Worm (Caenorhabditis elegans) whole organism, L3 larva: Measurements from ENCODE around the gene srh-265.

Experiments
- R02D3.7 ChIP-seq: fragments of 150-350 bp; optimal IDR thresholded peaks from 2 replicates; lab custom pipeline; 2014; ENCODE audit warnings: missing biosample characterization, missing genetic modification characterization
- ZK546.5 ChIP-seq: sonication (generic microtip); optimal IDR thresholded peaks from 2 replicates; lab custom pipeline; 2017; ENCODE audit warnings: missing biosample characterization, missing genetic modification characterization
- ama-1 ChIP-seq: fragments of 150-350 bp; optimal IDR thresholded peaks from 2 replicates; lab custom pipeline; 2018
- elt-2 ChIP-seq: sonication (generic microtip); optimal IDR thresholded peaks from 2 replicates; lab custom pipeline; 2016; ENCODE audit warnings: missing genetic modification reagents, mild to moderate bottlenecking, missing genetic modification characterization, missing compliant biosample characterization
- fos-1 ChIP-seq: fragments of 150-350 bp; optimal IDR thresholded peaks from 2 replicates; lab custom pipeline; 2014; ENCODE audit warnings: missing biosample characterization, missing genetic modification characterization
- lin-15B ChIP-seq: fragments of 150-350 bp; optimal IDR thresholded peaks from 2 replicates; lab custom pipeline; 2014; ENCODE audit warnings: missing biosample characterization, missing genetic modification characterization
- lin-39 ChIP-seq: fragments of 150-350 bp; optimal IDR thresholded peaks from 2 replicates; lab custom pipeline; 2018; ENCODE audit warnings: missing biosample characterization, missing genetic modification reagents, missing genetic modification characterization
- nhr-237 ChIP-seq: fragments of 150-350 bp; optimal IDR thresholded peaks from 2 replicates; lab custom pipeline; 2014; ENCODE audit warnings: missing biosample characterization, missing genetic modification characterization
- nhr-43 ChIP-seq: sonication (generic microtip); optimal IDR thresholded peaks from 2 replicates; lab custom pipeline; 2016; ENCODE audit warnings: mild to moderate bottlenecking, missing genetic modification characterization, missing compliant biosample characterization; ENCODE audit not compliant: poor library complexity, severe bottlenecking
- unc-62 ChIP-seq: fragments of 150-350 bp; sonication (generic microtip); optimal IDR thresholded peaks from 4 replicates; lab custom pipeline; 2014; ENCODE audit warnings: missing biosample characterization, missing genetic modification reagents, missing genetic modification characterization
- ztf-4 ChIP-seq: fragments of 150-350 bp; optimal IDR thresholded peaks from 2 replicates; lab custom pipeline; 2014; ENCODE audit warnings: missing biosample characterization, missing genetic modification characterization

- TF ChIP-seq lin-15B (tag; lab: Kevin White, UChicago) (no peak), nhr-237 (no peak), ztf-4 (tag; lab: Kevin White, UChicago) (no peak), unc-62 (GFP tag; lab: Kevin White, UChicago) (no peak), nhr-43 (tag; lab: Kevin White, UChicago) (no peak), R02D3.7 (tag; lab: Kevin White, UChicago) (no peak), ama-1 (lab: Kevin White, UChicago) (no peak), elt-2 (tag; lab: Kevin White, UChicago) (no peak), fos-1 (tag; lab: Kevin White, UChicago) (no peak), ZK546.5 (tag; lab: Kevin White, UChicago) (no peak), lin-39 (tag; lab: Kevin White, UChicago) (no peak)
Measured at ce11 chrV:15412625-15413024, 3.4 kb upstream of the srh-265 start, which contains the start of gene srbc-63.
